Worm (Caenorhabditis elegans): ENCODE data around the gene htas-1.

DNA sequence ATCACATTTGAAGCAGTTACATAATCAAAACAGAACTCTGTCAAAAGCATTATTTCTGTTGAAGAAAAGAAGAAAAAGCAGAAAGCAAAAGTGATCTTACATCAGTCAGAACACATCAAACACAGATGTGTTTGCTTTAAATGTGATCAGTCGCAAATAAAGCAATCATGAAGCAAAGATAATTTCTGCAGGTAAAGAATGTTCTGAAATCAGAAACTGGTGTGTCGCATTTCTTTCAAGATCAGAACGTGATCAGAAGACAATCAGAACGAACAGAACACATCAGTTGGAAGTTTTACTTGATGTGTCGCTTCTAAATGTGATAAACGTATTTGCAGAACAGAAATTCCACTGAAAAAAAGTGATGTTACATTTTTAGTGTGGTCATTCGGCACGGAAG, 15.7 kb upstream of the htas-1 start:
- TF ChIP-seq unc-62 (GFP tag; optimal IDR thresholded peaks at IDR 0.05) (no peak), elt-3 (tag; optimal IDR thresholded peaks at IDR 0.05) (no peak), pha-4 (tag; optimal IDR thresholded peaks at IDR 0.05) (no peak), snpc-4 (tag; optimal IDR thresholded peaks at IDR 0.05) (no peak)

All from whole organism, mixed stage, embryonic.